Fruit fly (Drosophila melanogaster): Measurements from ENCODE around the gene CG14434.

- no peak for TF ChIP-seq CG7101 (tag; optimal IDR thresholded peaks at IDR 0.05)
- TF ChIP-seq CG33017 (tag; optimal IDR thresholded peaks at IDR 0.05) = no peak
- TF ChIP-seq kay (GFP tag; ENCODE audit: borderline replicate concordance) = no peak
- no peak for TF ChIP-seq CG12768 (GFP tag; optimal IDR thresholded peaks at IDR 0.05)
- TF ChIP-seq toe (GFP tag; optimal IDR thresholded peaks at IDR 0.05) = no peak
- TF ChIP-seq tj (GFP tag; optimal IDR thresholded peaks at IDR 0.05) = peak; percentile 37
- no peak for TF ChIP-seq Hr96 (GFP tag; optimal IDR thresholded peaks at IDR 0.05)
- TF ChIP-seq bab1 (GFP tag; optimal IDR thresholded peaks at IDR 0.05) = peak; percentile 11
- no peak for TF ChIP-seq CG1620 (GFP tag; optimal IDR thresholded peaks at IDR 0.05)
- no peak for TF ChIP-seq Crg-1 (GFP tag; optimal IDR thresholded peaks at IDR 0.05)
- TF ChIP-seq CG7045 (GFP tag; optimal IDR thresholded peaks at IDR 0.05) = no peak
- TF ChIP-seq Mnt (GFP tag; optimal IDR thresholded peaks at IDR 0.05) = peak; percentile 54
- TF ChIP-seq cnc (optimal IDR thresholded peaks at IDR 0.05) = no peak
- TF ChIP-seq ovo (GFP tag; optimal IDR thresholded peaks at IDR 0.05) = no peak
Measured at dm6 chrX:6868024-6868628, 1.1 kb upstream of the CG14434 start.

All from whole organism, adult.